Worm (Caenorhabditis elegans) whole organism, L3 larva: ENCODE data around the gene sri-21.
"Not testable (repeated sequence)": the region's sequence is repeated elsewhere in the genome, so short reads cannot be mapped to it uniquely, and the experiment has no call there.

Source experiments
- ama-1 ChIP-seq: fragments of 150-350 bp; optimal IDR thresholded peaks from 2 replicates; lab custom pipeline; 2018
- ceh-28 ChIP-seq: fragments of 150-350 bp; optimal IDR thresholded peaks from 2 replicates; lab custom pipeline; 2014; ENCODE audit warnings: missing biosample characterization, missing genetic modification reagents, missing genetic modification characterization
- elt-3 ChIP-seq, 3 experiments: fragments of 150-350 bp in 1 of 3; sonication (generic microtip) in 2 of 3; optimal IDR thresholded peaks; 2 replicates in 2 of 3; 4 replicates in 1 of 3; lab custom pipeline; 2014 to 2017; ENCODE audit warnings: missing biosample characterization in 3 of 3, missing genetic modification characterization in 3 of 3
- jun-1 ChIP-seq: fragments of 150-350 bp; optimal IDR thresholded peaks from 2 replicates; lab custom pipeline; 2014; ENCODE audit warnings: missing biosample characterization, missing genetic modification reagents, missing genetic modification characterization
- sea-2 ChIP-seq: fragments of 150-350 bp; sonication (generic microtip); optimal IDR thresholded peaks from 4 replicates; lab custom pipeline; 2014; ENCODE audit warnings: missing biosample characterization, missing genetic modification reagents, missing genetic modification characterization
- unc-39 ChIP-seq: sonication (generic microtip); optimal IDR thresholded peaks from 4 replicates; lab custom pipeline; 2017; ENCODE audit warnings: missing biosample characterization, missing genetic modification characterization

sri-21 gene

ce11 chrV:3597052-3597451 is 47.4 kb downstream of the sri-21 start, which contains the start of gene srh-212:
TSS of gene srh-212 (minus strand) at chrV:3597152.
- TF ChIP-seq elt-3 (tag; optimal IDR thresholded peaks at IDR 0.05; lab: Kevin White, UChicago); ama-1; unc-39: not testable (repeated sequence)

- TF ChIP-seq ceh-28 (tag; lab: Kevin White, UChicago), result no peak
- TF ChIP-seq sea-2 (GFP tag; lab: Kevin White, UChicago), result no peak
- no peak for TF ChIP-seq jun-1 (tag; lab: Kevin White, UChicago)
Measured at ce11 chrV:3600570-3600969, 50.9 kb downstream of the sri-21 start, which contains the start of gene T22F3.7. TSS of gene T22F3.7 (minus strand) at chrV:3600670.
